Worm (Caenorhabditis elegans): ENCODE measurements around the gene Y110A2AL.7.

ce11 chrII:2807674-2808206, 35.2 kb downstream of the Y110A2AL.7 start, which contains the start of gene K12H6.12:
- no peak for TF ChIP-seq ztf-23 (GFP tag; IDR thresholded peaks at IDR 0.05)
- TF ChIP-seq T22C8.4 (GFP tag; IDR thresholded peaks at IDR 0.05): no peak
- no peak for TF ChIP-seq med-1 (GFP tag; optimal IDR thresholded peaks at IDR 0.05; ENCODE audit: insufficient read depth)
- TF ChIP-seq klf-2 (GFP tag; conservative IDR thresholded peaks at IDR 0.05): no peak
- TF ChIP-seq flt-1 (GFP tag; IDR thresholded peaks at IDR 0.05): no peak
- no peak for TF ChIP-seq ref-1 (GFP tag; conservative IDR thresholded peaks at IDR 0.05)
- TF ChIP-seq tab-1 (GFP tag; IDR thresholded peaks at IDR 0.05): no peak

All from whole organism, midembryonic.